Fruit fly (Drosophila melanogaster) whole organism, embryonic: ENCODE data around the gene BRWD3.

Experiments used
- Bgb ChIP-seq: fragments of 200-800 bp; sonication (Bioruptor generic); IDR thresholded peaks from 2 replicates; pipeline ENCODE4 v1.3.6; 2022; ENCODE audit warnings: missing biosample characterization, missing genetic modification characterization; ENCODE audit not compliant: partially characterized antibody
- CG1024 ChIP-seq: fragments of 200-800 bp; sonication (Bioruptor generic); IDR thresholded peaks from 2 replicates; pipeline ENCODE4 v1.3.6; 2022; ENCODE audit warnings: missing biosample characterization, missing genetic modification characterization
- CG10565 ChIP-seq: fragments of 200-800 bp; sonication (Bioruptor generic); optimal IDR thresholded peaks from 3 replicates; lab custom pipeline; 2016; ENCODE audit warnings: missing biosample characterization, mild to moderate bottlenecking, missing genetic modification characterization
- CG10654 ChIP-seq: fragments of 200-800 bp; sonication (Bioruptor generic); optimal IDR thresholded peaks from 2 replicates; lab custom pipeline; 2016; ENCODE audit warnings: missing biosample characterization, missing genetic modification characterization
- CG10979 ChIP-seq: fragments of 200-800 bp; sonication (Bioruptor generic); optimal IDR thresholded peaks from 2 replicates; lab custom pipeline; 2018; ENCODE audit warnings: missing biosample characterization, mild to moderate bottlenecking, missing genetic modification characterization, moderate library complexity
- CG11247 ChIP-seq: fragments of 200-800 bp; sonication (Bioruptor generic); IDR thresholded peaks from 2 replicates; pipeline ENCODE4 v1.3.6; 2022; ENCODE audit warnings: missing biosample characterization, missing genetic modification characterization
- CG11695 ChIP-seq: fragments of 200-800 bp; sonication (Bioruptor generic); IDR thresholded peaks from 3 replicates; pipeline ENCODE4 v1.3.6; 2022; ENCODE audit warnings: missing biosample characterization, missing genetic modification characterization
- CG12659 ChIP-seq: fragments of 200-800 bp; sonication (Bioruptor generic); optimal IDR thresholded peaks from 3 replicates; lab custom pipeline; 2017; ENCODE audit warnings: mild to moderate bottlenecking, missing biosample characterization, missing genetic modification reagents, missing genetic modification characterization
- CG13123 ChIP-seq: fragments of 200-800 bp; sonication (Bioruptor generic); optimal IDR thresholded peaks from 2 replicates; lab custom pipeline; 2016; ENCODE audit warnings: missing biosample characterization, missing genetic modification characterization
- CG13894 ChIP-seq: fragments of 200-800 bp; sonication (Bioruptor generic); optimal IDR thresholded peaks from 3 replicates; lab custom pipeline; 2018; ENCODE audit warnings: missing biosample characterization, mild to moderate bottlenecking, missing genetic modification characterization, moderate library complexity
- CG15011 ChIP-seq: fragments of 200-800 bp; sonication (Bioruptor generic); optimal IDR thresholded peaks from 3 replicates; lab custom pipeline; 2018; ENCODE audit warnings: missing biosample characterization, mild to moderate bottlenecking, missing genetic modification characterization
- CG15514 ChIP-seq: fragments of 200-800 bp; sonication (Bioruptor generic); optimal IDR thresholded peaks from 3 replicates; lab custom pipeline; 2017; ENCODE audit warnings: missing biosample characterization, missing genetic modification characterization, mild to moderate bottlenecking, moderate library complexity, missing genetic modification reagents
- CG15696 ChIP-seq: fragments of 200-800 bp; sonication (Bioruptor generic); optimal IDR thresholded peaks from 2 replicates; lab custom pipeline; 2019; ENCODE audit warnings: missing biosample characterization, mild to moderate bottlenecking, missing genetic modification characterization, moderate library complexity
- CG17385 ChIP-seq: fragments of 200-800 bp; sonication (Bioruptor generic); optimal IDR thresholded peaks from 3 replicates; lab custom pipeline; 2018; ENCODE audit warnings: missing biosample characterization, mild to moderate bottlenecking, missing genetic modification characterization
- CG1832 ChIP-seq: fragments of 200-800 bp; sonication (Bioruptor generic); optimal IDR thresholded peaks from 2 replicates; lab custom pipeline; 2017; ENCODE audit warnings: missing biosample characterization, mild to moderate bottlenecking, missing genetic modification characterization, inconsistent platforms
- CG2678 ChIP-seq: fragments of 200-800 bp; sonication (Bioruptor generic); optimal IDR thresholded peaks from 3 replicates; lab custom pipeline; 2019; ENCODE audit warnings: missing biosample characterization, mild to moderate bottlenecking, missing genetic modification characterization, moderate library complexity
- CG33557 ChIP-seq: fragments of 200-800 bp; sonication (Bioruptor generic); optimal IDR thresholded peaks from 2 replicates; lab custom pipeline; 2019; ENCODE audit warnings: missing biosample characterization, mild to moderate bottlenecking, missing genetic modification characterization, moderate library complexity
- CG4404 ChIP-seq: fragments of 200-800 bp; sonication (Bioruptor generic); IDR thresholded peaks from 2 replicates; pipeline ENCODE4 v1.3.6; 2022; ENCODE audit warnings: missing biosample characterization, missing genetic modification characterization
- CG4617 ChIP-seq: fragments of 200-800 bp; sonication (Bioruptor generic); optimal IDR thresholded peaks from 3 replicates; lab custom pipeline; 2016; ENCODE audit warnings: missing biosample characterization, missing genetic modification characterization, borderline replicate concordance
- CG7372 ChIP-seq: fragments of 200-800 bp; sonication (Bioruptor generic); IDR thresholded peaks from 2 replicates; pipeline ENCODE4 v1.3.6; 2022; ENCODE audit warnings: missing biosample characterization, missing genetic modification characterization
- CG8388 ChIP-seq: fragments of 200-800 bp; sonication (Bioruptor generic); optimal IDR thresholded peaks from 2 replicates; lab custom pipeline; 2019; ENCODE audit warnings: missing biosample characterization, mild to moderate bottlenecking, missing genetic modification characterization, moderate library complexity
- CG8478 ChIP-seq: fragments of >200 bp; optimal IDR thresholded peaks from 2 replicates; lab custom pipeline; 2018
- CG8944 ChIP-seq: fragments of 200-800 bp; sonication (Bioruptor generic); optimal IDR thresholded peaks from 3 replicates; lab custom pipeline; 2016; ENCODE audit warnings: missing biosample characterization, missing genetic modification characterization
- CoRest ChIP-seq: fragments of 200-800 bp; sonication (Bioruptor generic); optimal IDR thresholded peaks from 3 replicates; lab custom pipeline; 2018; ENCODE audit warnings: missing biosample characterization, mild to moderate bottlenecking, missing genetic modification characterization, moderate library complexity
- Dfd ChIP-seq, 2 experiments: fragments of >200 bp; optimal IDR thresholded peaks; 2 replicates each; lab custom pipeline; 2017; ENCODE audit warnings: missing biosample characterization in 2 of 2, missing genetic modification characterization in 2 of 2
- HmgZ ChIP-seq: fragments of 200-800 bp; sonication (Bioruptor generic); optimal IDR thresholded peaks from 2 replicates; lab custom pipeline; 2018; ENCODE audit warnings: missing biosample characterization, mild to moderate bottlenecking, missing genetic modification characterization
- Mad ChIP-seq: fragments of 200-800 bp; sonication (Bioruptor generic); optimal IDR thresholded peaks from 2 replicates; lab custom pipeline; 2016; ENCODE audit warnings: missing biosample characterization, missing genetic modification characterization
- Meics ChIP-seq: fragments of 200-800 bp; sonication (Bioruptor generic); optimal IDR thresholded peaks from 2 replicates; lab custom pipeline; 2017; ENCODE audit warnings: missing biosample characterization, mild to moderate bottlenecking, missing genetic modification characterization
- Spps ChIP-seq: fragments of 200-800 bp; sonication (Bioruptor generic); optimal IDR thresholded peaks from 2 replicates; lab custom pipeline; 2018; ENCODE audit warnings: missing biosample characterization, mild to moderate bottlenecking, missing genetic modification characterization
- cwo ChIP-seq: fragments of 200-800 bp; sonication (Bioruptor generic); optimal IDR thresholded peaks from 3 replicates; lab custom pipeline; 2017; ENCODE audit warnings: missing biosample characterization, missing genetic modification characterization, mild to moderate bottlenecking, moderate library complexity, missing genetic modification reagents
- dan ChIP-seq: fragments of 200-800 bp; sonication (Bioruptor generic); IDR thresholded peaks from 2 replicates; pipeline ENCODE4 v1.3.6; 2022; ENCODE audit warnings: missing biosample characterization, missing genetic modification characterization
- fd64A ChIP-seq: fragments of 200-800 bp; sonication (Bioruptor generic); optimal IDR thresholded peaks from 3 replicates; lab custom pipeline; 2018; ENCODE audit warnings: missing biosample characterization, mild to moderate bottlenecking, missing genetic modification characterization
- gem ChIP-seq: fragments of 200-800 bp; sonication (Bioruptor generic); optimal IDR thresholded peaks from 2 replicates; lab custom pipeline; 2019; ENCODE audit warnings: missing biosample characterization, mild to moderate bottlenecking, missing genetic modification characterization, moderate library complexity
- gfzf ChIP-seq: fragments of 200-800 bp; sonication (Bioruptor generic); optimal IDR thresholded peaks from 2 replicates; lab custom pipeline; 2016; ENCODE audit warnings: missing biosample characterization, mild to moderate bottlenecking, missing genetic modification characterization, moderate library complexity
- inv ChIP-seq: fragments of 200-800 bp; sonication (Bioruptor generic); IDR thresholded peaks from 2 replicates; pipeline ENCODE4 v1.3.6; 2022; ENCODE audit warnings: missing biosample characterization, missing genetic modification characterization; ENCODE audit not compliant: partially characterized antibody
- knrl ChIP-seq: fragments of 200-800 bp; sonication (Bioruptor generic); IDR thresholded peaks from 3 replicates; pipeline ENCODE4 v1.3.6; 2022; ENCODE audit warnings: missing biosample characterization, missing genetic modification characterization; ENCODE audit not compliant: partially characterized antibody
- lab ChIP-seq: fragments of 200-800 bp; sonication (Bioruptor generic); optimal IDR thresholded peaks from 3 replicates; lab custom pipeline; 2017; ENCODE audit warnings: missing biosample characterization, missing genetic modification characterization, mild to moderate bottlenecking, moderate library complexity, missing genetic modification reagents
- lilli ChIP-seq: fragments of 200-800 bp; sonication (Bioruptor generic); optimal IDR thresholded peaks from 3 replicates; lab custom pipeline; 2016; ENCODE audit warnings: missing biosample characterization, missing genetic modification characterization
- maf-S ChIP-seq: fragments of 200-800 bp; sonication (Bioruptor generic); optimal IDR thresholded peaks from 2 replicates; lab custom pipeline; 2016; ENCODE audit warnings: missing biosample characterization, missing genetic modification characterization
- pan ChIP-seq, 4 experiments: fragments of >200 bp in 3 of 4; fragments of 200-800 bp in 1 of 4; sonication (Bioruptor generic) in 1 of 4; optimal IDR thresholded peaks in 3 of 4; IDR thresholded peaks in 1 of 4; 2 replicates each; pipeline versions ENCODE4 v1.3.6 to Lab custom; 2017 to 2022; ENCODE audit warnings: missing biosample characterization in 2 of 4, missing genetic modification characterization in 2 of 4, mixed read lengths in 1 of 4
- prd ChIP-seq, 3 experiments: fragments of >200 bp in 2 of 3; fragments of 200-800 bp in 1 of 3; sonication (Bioruptor generic) in 1 of 3; optimal IDR thresholded peaks in 2 of 3; IDR thresholded peaks in 1 of 3; 2 replicates in 2 of 3; 3 replicates in 1 of 3; pipeline versions ENCODE4 v1.3.6 to Lab custom; 2017 to 2022; ENCODE audit warnings: missing biosample characterization in 1 of 3, missing genetic modification characterization in 1 of 3
- psq ChIP-seq: fragments of 200-800 bp; sonication (Bioruptor generic); optimal IDR thresholded peaks from 2 replicates; lab custom pipeline; 2017; ENCODE audit warnings: missing biosample characterization, missing genetic modification characterization
- schlank ChIP-seq: fragments of 200-800 bp; sonication (Bioruptor generic); optimal IDR thresholded peaks from 2 replicates; lab custom pipeline; 2018; ENCODE audit warnings: missing biosample characterization, mild to moderate bottlenecking, missing genetic modification characterization
- tna ChIP-seq: fragments of 200-800 bp; sonication (Bioruptor generic); IDR thresholded peaks from 2 replicates; pipeline ENCODE4 v1.3.6; 2022; ENCODE audit warnings: missing biosample characterization, missing genetic modification characterization; ENCODE audit not compliant: partially characterized antibody
- vvl ChIP-seq: fragments of 200-800 bp; sonication (Bioruptor generic); IDR thresholded peaks from 2 replicates; pipeline ENCODE4 v1.3.6; 2022; ENCODE audit warnings: missing biosample characterization, missing genetic modification characterization
- wdn ChIP-seq: fragments of 200-800 bp; sonication (Bioruptor generic); IDR thresholded peaks from 2 replicates; pipeline ENCODE4 v1.3.6; 2022; ENCODE audit warnings: missing biosample characterization, missing genetic modification characterization

BRWD3 gene

DNA sequence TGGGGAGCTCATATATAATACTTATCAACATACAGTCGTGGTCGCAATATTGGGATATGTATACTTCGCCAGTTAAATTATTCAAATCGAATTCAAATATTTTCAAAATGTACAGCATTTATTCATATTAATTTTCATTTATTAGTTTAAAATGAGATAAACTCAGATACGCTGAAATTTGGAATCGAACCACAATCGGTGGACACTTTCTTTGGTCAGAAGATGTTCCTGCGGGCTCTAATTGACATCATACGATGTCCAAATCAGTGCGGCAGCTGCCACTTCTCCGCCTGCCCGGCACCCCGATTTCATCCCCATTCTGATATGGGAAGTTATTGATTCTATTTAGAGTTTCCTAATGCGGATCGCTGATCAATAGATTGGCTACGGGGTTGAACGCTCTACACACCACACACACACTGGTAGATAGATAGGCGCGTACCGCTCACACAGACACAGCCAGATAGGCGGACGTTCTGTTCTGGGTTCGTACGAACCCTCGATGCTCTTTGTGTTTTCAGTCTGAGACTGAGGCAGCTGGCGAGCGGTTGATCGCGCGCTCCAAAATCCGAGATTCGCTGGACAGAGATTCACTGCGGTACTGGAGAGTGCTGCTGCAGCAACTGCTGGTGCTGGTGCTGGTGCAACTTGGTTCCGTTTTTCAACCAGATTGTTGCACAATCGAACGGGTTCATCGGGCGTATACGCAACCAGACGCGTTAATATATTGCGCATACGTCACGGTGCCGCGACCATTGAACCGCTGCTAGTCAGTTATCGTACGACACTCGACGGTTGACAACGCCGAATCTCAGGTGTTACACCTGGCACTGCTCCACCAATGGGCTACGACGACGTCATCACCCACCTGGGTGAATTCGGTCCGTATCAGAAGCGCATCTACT, 42.4 kb upstream of the BRWD3 start, which contains the start of gene Orct (continued):
- TF ChIP-seq CG13123 (GFP tag; lab: Kevin White, UChicago) (no peak), lab (GFP tag; lab: Kevin White, UChicago) (peak; percentile 89), cwo (GFP tag; lab: Kevin White, UChicago) (peak; percentile 63), gfzf (GFP tag; lab: Kevin White, UChicago) (no peak), CG4404 (GFP tag; lab: Robert Waterston, UW) (peak; percentile 43), psq (GFP tag; lab: Kevin White, UChicago) (peak; percentile 8), CG8478 (lab: Kevin White, UChicago) (no peak), CG10565 (no peak), Mad (GFP tag; lab: Kevin White, UChicago) (no peak), CG11695 (peak; percentile 72), lilli (GFP tag; lab: Kevin White, UChicago) (peak; percentile 78), Bgb (GFP tag; lab: Robert Waterston, UW) (peak; percentile 30; the same call in 1 of the 2 replicates), CG15696 (tag; lab: Kevin White, UChicago) (peak; percentile 42), vvl (peak; percentile 62; the same call in 1 of the 2 replicates), CoRest (tag; lab: Kevin White, UChicago) (peak; percentile 88), CG13894 (tag; lab: Kevin White, UChicago) (peak; percentile 64), gem (tag; lab: Kevin White, UChicago) (peak; percentile 87), CG10979 (tag; lab: Kevin White, UChicago) (peak; percentile 41), CG1024 (GFP tag; lab: Robert Waterston, UW) (no peak), CG4617 (peak; percentile 13), CG11247 (peak; percentile 59; the same call in 1 of the 2 replicates), CG8944 (GFP tag; lab: Kevin White, UChicago) (peak; percentile 32), inv (GFP tag; lab: Robert Waterston, UW) (no peak), CG33557 (GFP tag; lab: Kevin White, UChicago) (no peak), maf-S (GFP tag; lab: Kevin White, UChicago) (peak; percentile 48), wdn (GFP tag; lab: Robert Waterston, UW) (0 out of 2 replicates have a peak, but pooled peaks have one; percentile 18), schlank (tag; lab: Kevin White, UChicago) (peak; percentile 52), CG8388 (GFP tag; lab: Kevin White, UChicago) (peak; percentile 64), CG1832 (peak; percentile 17), dan (GFP tag; lab: Robert Waterston, UW) (no peak), Dfd (GFP tag; optimal IDR thresholded peaks at IDR 0.05; lab: Kevin White, UChicago) (no peak), CG7372 (GFP tag; lab: Robert Waterston, UW) (peak; percentile 87), CG10654 (GFP tag; lab: Kevin White, UChicago) (peak; percentile 27), HmgZ (tag; lab: Kevin White, UChicago) (peak; percentile 80), CG2678 (tag; lab: Kevin White, UChicago) (peak; percentile 91), Spps (no peak), CG17385 (GFP tag; lab: Kevin White, UChicago) (peak; percentile 74), fd64A (GFP tag; lab: Kevin White, UChicago) (no peak), prd (optimal IDR thresholded peaks at IDR 0.05; lab: Kevin White, UChicago) (no peak), prd (GFP tag; IDR thresholded peaks at IDR 0.05; lab: Robert Waterston, UW) (peak; percentile 65), pan (optimal IDR thresholded peaks at IDR 0.05; lab: Kevin White, UChicago) (no peak), pan (GFP tag; optimal IDR thresholded peaks at IDR 0.05 in 1 of 2, IDR thresholded peaks at IDR 0.05 in 1 of 2) (peak in 1 of 2 experiments; percentile 69), CG15514 (GFP tag; lab: Kevin White, UChicago) (peak; percentile 60), CG12659 (GFP tag; lab: Kevin White, UChicago) (peak; percentile 79), CG15011 (GFP tag; lab: Kevin White, UChicago) (peak; percentile 78), knrl (GFP tag; lab: Robert Waterston, UW) (no peak), tna (GFP tag; lab: Robert Waterston, UW) (no peak), Meics (peak; percentile 91)
